Worm (Caenorhabditis elegans): ENCODE data around the gene R05H11.1.

Gene R05H11.1

DNA sequence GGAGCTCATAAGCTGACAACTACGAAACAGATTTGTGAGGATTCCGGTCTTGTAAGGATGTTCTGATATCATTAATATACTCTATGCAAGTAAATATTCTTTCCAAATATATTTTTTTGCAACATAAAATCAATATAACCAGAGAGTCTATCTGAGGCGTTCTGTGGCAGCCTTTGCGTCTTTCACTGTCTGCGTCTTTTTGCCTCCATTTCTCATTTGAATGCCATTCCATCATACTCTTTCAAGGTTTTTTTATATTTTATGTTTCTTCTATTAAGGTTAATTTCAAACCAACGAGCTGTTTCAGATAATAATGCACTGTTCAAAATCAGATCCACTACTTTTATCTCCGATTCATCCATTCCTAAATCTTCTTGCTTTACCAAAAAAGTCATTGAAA is at the start of gene R05H11.1:
Gene R05H11.1, plus strand, starts transcription at position 301 of the 400 bp plus-strand sequence.
- TF ChIP-seq unc-62 (GFP tag; optimal IDR thresholded peaks at IDR 0.05 in 1 of 2) (peak in 1 of 2 experiments; percentile 65), unc-62 (tag; optimal IDR thresholded peaks at IDR 0.05) (no peak), zip-11 (GFP tag; IDR thresholded peaks at IDR 0.05) (no peak)

DNA sequence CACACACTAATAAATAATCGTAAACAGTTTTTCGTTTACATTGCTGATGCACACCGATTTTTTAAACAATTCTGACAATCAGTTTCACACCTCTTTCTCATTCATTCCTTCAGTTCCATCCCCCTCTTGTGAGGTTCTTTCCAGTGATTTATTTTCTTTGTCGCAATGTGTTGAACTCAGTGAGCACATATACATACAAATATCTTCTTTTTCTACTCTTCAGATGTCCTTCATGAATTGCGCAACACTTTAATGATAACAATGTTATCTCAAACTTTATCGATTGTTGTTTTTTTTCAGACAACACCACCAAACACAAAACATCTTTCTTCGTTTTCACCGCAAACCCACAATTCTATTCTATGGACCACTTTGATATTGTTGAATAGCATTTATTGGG is 49.4 kb upstream of the R05H11.1 start, which contains the start of gene dig-1:
Gene dig-1, plus strand, starts transcription at position 301 of the 400 bp plus-strand sequence.
- TF ChIP-seq dve-1 (tag; optimal IDR thresholded peaks at IDR 0.05; ENCODE audit: insufficient read depth), result no peak
- no peak for TF ChIP-seq gei-8 (GFP tag; optimal IDR thresholded peaks at IDR 0.05)
- TF ChIP-seq zip-2 (tag; optimal IDR thresholded peaks at IDR 0.05), result no peak
- no peak for TF ChIP-seq Y5F2A.4 (GFP tag; optimal IDR thresholded peaks at IDR 0.05)
- no peak for TF ChIP-seq ces-1 (GFP tag; optimal IDR thresholded peaks at IDR 0.05)
- TF ChIP-seq spr-3 (GFP tag; optimal IDR thresholded peaks at IDR 0.05), result no peak
- no peak for TF ChIP-seq nhr-10 (tag; optimal IDR thresholded peaks at IDR 0.05)
- no peak for TF ChIP-seq sdz-12 (GFP tag; optimal IDR thresholded peaks at IDR 0.05)
- no peak for TF ChIP-seq hif-1 (tag; optimal IDR thresholded peaks at IDR 0.05)

DNA sequence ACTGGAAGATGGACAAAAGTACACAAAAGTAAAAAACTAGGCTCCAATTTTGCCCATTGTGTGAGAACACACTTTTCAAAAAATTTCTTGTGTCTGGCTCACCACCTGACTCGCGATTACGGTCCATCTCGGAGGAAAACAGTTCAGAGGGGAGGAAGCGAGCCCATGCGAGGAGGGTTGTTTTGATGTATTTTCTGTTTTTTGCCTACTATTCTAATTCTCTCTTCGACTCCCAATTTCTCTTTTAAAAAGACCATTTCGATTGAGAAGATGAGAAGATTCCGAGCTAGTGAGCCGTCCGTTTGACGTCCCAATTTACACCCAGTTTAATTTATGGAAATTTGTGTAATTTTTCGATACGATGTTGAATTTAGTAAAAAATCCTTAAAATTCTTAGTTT is 48.8 kb upstream of the R05H11.1 start:
- TF ChIP-seq set-16 (GFP tag; IDR thresholded peaks at IDR 0.05) (no peak), aha-1 (tag) (peak; percentile 93), ceh-20 (GFP tag; IDR thresholded peaks at IDR 0.05) (no peak), rbr-2 (tag; optimal IDR thresholded peaks at IDR 0.05) (no peak), F44E2.7 (GFP tag; IDR thresholded peaks at IDR 0.05) (no peak)

DNA sequence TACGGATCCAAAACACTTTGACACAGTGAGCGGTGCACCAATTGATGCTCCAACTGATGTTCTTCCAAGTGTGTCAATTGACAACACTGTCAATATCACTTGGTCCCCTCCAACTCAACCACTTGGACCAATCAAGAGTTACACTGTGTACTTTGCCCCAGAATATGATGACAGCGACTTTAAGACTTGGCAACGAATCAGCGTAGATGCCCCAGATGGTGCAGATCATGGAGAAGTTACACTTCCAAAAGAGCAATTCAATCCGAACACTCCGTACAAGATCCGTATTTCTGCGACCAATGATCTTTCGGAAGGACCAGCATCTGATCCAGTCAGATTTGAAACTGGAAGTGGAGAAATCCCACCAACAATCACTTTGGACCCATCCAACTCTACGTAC is 42.8 kb upstream of the R05H11.1 start:
- TF ChIP-seq unc-62 (GFP tag; optimal IDR thresholded peaks at IDR 0.05 in 1 of 2) (peak in 1 of 2 experiments; percentile 92), unc-62 (tag; optimal IDR thresholded peaks at IDR 0.05) (no peak), tag-97 (GFP tag; IDR thresholded peaks at IDR 0.05) (no peak)

DNA sequence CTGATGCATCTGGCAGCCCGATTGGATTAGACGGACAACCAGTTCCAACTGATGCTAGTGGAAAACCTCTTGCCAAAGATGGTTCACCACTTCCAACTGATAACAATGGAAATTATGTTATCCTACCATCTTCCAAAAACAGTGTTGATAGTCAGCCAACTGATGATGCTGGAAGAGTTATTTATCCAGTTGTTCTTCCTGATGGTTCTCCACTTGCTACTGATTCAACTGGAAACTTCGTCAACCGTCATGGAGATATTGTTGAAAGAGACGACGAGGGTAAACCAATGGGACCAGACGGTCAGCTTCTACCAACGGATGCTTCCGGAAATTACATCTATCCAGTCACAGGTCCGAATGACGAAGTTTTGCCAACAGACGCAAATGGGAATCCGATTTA is 38.7 kb upstream of the R05H11.1 start:
- no peak for TF ChIP-seq nhr-6 (tag; optimal IDR thresholded peaks at IDR 0.05)
- TF ChIP-seq daf-16 (GFP tag; optimal IDR thresholded peaks at IDR 0.05), result no peak
- no peak for TF ChIP-seq daf-16 (tag; optimal IDR thresholded peaks at IDR 0.05)
- no peak for TF ChIP-seq set-16 (GFP tag; IDR thresholded peaks at IDR 0.05)
- peak in 1 of 2 experiments; percentile 96 for TF ChIP-seq unc-62 (GFP tag; optimal IDR thresholded peaks at IDR 0.05 in 1 of 2)
- TF ChIP-seq unc-62 (tag; optimal IDR thresholded peaks at IDR 0.05), result no peak

DNA sequence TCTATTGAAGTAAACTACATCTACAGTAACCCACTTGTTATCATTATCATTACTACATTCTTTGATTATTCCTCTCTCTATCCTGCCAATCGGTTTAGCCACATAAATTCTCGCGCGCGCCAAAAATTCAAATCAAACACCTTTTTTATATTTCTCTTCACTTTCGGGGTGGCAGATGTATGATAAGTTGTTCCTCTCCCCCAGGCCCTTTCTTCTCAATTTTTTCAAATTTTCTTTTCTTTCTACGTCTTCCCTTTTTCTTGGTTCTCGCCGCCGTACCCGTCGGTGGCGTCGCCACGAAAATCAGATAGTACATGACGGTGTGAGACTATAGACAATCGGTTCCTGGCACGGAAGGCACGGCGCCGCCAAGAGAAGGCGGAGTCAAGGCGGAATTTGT is 2.5 kb downstream of the R05H11.1 start, which contains the start of gene R05H11.2:
Gene R05H11.2, plus strand, starts transcription at position 333 of the 400 bp plus-strand sequence.
- TF ChIP-seq aha-1 (tag) (peak; percentile 74), nhr-11 (tag; optimal IDR thresholded peaks at IDR 0.05) (no peak), mdl-1 (tag; optimal IDR thresholded peaks at IDR 0.05) (peak in 1 of 2 experiments; percentile 9), arid-1 (GFP tag; conservative IDR thresholded peaks at IDR 0.05) (no peak), nhr-25 (tag; optimal IDR thresholded peaks at IDR 0.05; ENCODE audit: borderline replicate concordance, insufficient read depth) (peak; percentile 58), dpl-1 (GFP tag; optimal IDR thresholded peaks at IDR 0.05) (peak; percentile 41), unc-130 (GFP tag; optimal IDR thresholded peaks at IDR 0.05) (no peak), hlh-11 (tag; optimal IDR thresholded peaks at IDR 0.05) (peak; percentile 76), unc-62 (GFP tag; optimal IDR thresholded peaks at IDR 0.05 in 1 of 2) (peak in 1 of 2 experiments; percentile 7), unc-62 (tag; optimal IDR thresholded peaks at IDR 0.05) (no peak), nhr-28 (tag; optimal IDR thresholded peaks at IDR 0.05) (peak; percentile 56), lsy-2 (tag; optimal IDR thresholded peaks at IDR 0.05) (peak in 1 of 2 experiments; percentile 45)
